Fruit fly (Drosophila melanogaster) whole organism, embryonic: ENCODE results near the gene Sur.

Experiments
- Adf1 ChIP-seq: fragments of 200-800 bp; sonication (Bioruptor generic); IDR thresholded peaks from 2 replicates; pipeline ENCODE4 v1.3.6; 2022; ENCODE audit warnings: missing biosample characterization, missing genetic modification characterization
- Bgb ChIP-seq: fragments of 200-800 bp; sonication (Bioruptor generic); IDR thresholded peaks from 2 replicates; pipeline ENCODE4 v1.3.6; 2022; ENCODE audit warnings: missing biosample characterization, missing genetic modification characterization; ENCODE audit not compliant: partially characterized antibody
- Bteb2 ChIP-seq: fragments of 200-800 bp; sonication (Bioruptor generic); optimal IDR thresholded peaks from 2 replicates; lab custom pipeline; 2016; ENCODE audit warnings: missing biosample characterization, missing genetic modification characterization
- CG11723 ChIP-seq: fragments of 200-800 bp; sonication (Bioruptor generic); optimal IDR thresholded peaks from 2 replicates; lab custom pipeline; 2017; ENCODE audit warnings: missing biosample characterization, mild to moderate bottlenecking, missing genetic modification characterization
- CG12236 ChIP-seq: fragments of 200-800 bp; sonication (Bioruptor generic); optimal IDR thresholded peaks from 2 replicates; lab custom pipeline; 2016; ENCODE audit warnings: missing biosample characterization, missing genetic modification characterization
- CG14965 ChIP-seq: fragments of 200-800 bp; sonication (Bioruptor generic); optimal IDR thresholded peaks from 2 replicates; lab custom pipeline; 2016; ENCODE audit warnings: missing biosample characterization, missing genetic modification characterization, borderline replicate concordance
- CG15011 ChIP-seq: fragments of 200-800 bp; sonication (Bioruptor generic); optimal IDR thresholded peaks from 3 replicates; lab custom pipeline; 2018; ENCODE audit warnings: missing biosample characterization, mild to moderate bottlenecking, missing genetic modification characterization
- CG17385 ChIP-seq: fragments of 200-800 bp; sonication (Bioruptor generic); optimal IDR thresholded peaks from 3 replicates; lab custom pipeline; 2018; ENCODE audit warnings: missing biosample characterization, mild to moderate bottlenecking, missing genetic modification characterization
- CG17568 ChIP-seq: fragments of 200-800 bp; sonication (Bioruptor generic); optimal IDR thresholded peaks from 2 replicates; lab custom pipeline; 2018; ENCODE audit warnings: missing biosample characterization, mild to moderate bottlenecking, missing genetic modification characterization, moderate library complexity
- CG17912 ChIP-seq: fragments of 200-800 bp; sonication (Bioruptor generic); optimal IDR thresholded peaks from 2 replicates; lab custom pipeline; 2018; ENCODE audit warnings: missing biosample characterization, mild to moderate bottlenecking, missing genetic modification characterization
- CG18599 ChIP-seq: fragments of 200-800 bp; sonication (Bioruptor generic); optimal IDR thresholded peaks from 3 replicates; lab custom pipeline; 2017; ENCODE audit warnings: missing biosample characterization, missing genetic modification characterization, mild to moderate bottlenecking, moderate library complexity, missing genetic modification reagents
- CG30403 ChIP-seq: fragments of 200-800 bp; sonication (Bioruptor generic); optimal IDR thresholded peaks from 3 replicates; lab custom pipeline; 2016; ENCODE audit warnings: missing biosample characterization, missing genetic modification characterization
- CG3838 ChIP-seq: fragments of 200-800 bp; sonication (Bioruptor generic); optimal IDR thresholded peaks from 3 replicates; lab custom pipeline; 2016; ENCODE audit warnings: missing biosample characterization, missing genetic modification characterization
- CG6689 ChIP-seq: fragments of 200-800 bp; sonication (Bioruptor generic); IDR thresholded peaks from 2 replicates; pipeline ENCODE4 v1.3.6; 2022; ENCODE audit warnings: missing biosample characterization, missing genetic modification characterization
- CG6813 ChIP-seq: fragments of 200-800 bp; sonication (Bioruptor generic); optimal IDR thresholded peaks from 2 replicates; lab custom pipeline; 2017; ENCODE audit warnings: missing biosample characterization, missing genetic modification characterization, mild to moderate bottlenecking, moderate library complexity, missing genetic modification reagents
- CG7372 ChIP-seq: fragments of 200-800 bp; sonication (Bioruptor generic); IDR thresholded peaks from 2 replicates; pipeline ENCODE4 v1.3.6; 2022; ENCODE audit warnings: missing biosample characterization, missing genetic modification characterization
- CG8388 ChIP-seq: fragments of 200-800 bp; sonication (Bioruptor generic); optimal IDR thresholded peaks from 2 replicates; lab custom pipeline; 2019; ENCODE audit warnings: missing biosample characterization, mild to moderate bottlenecking, missing genetic modification characterization, moderate library complexity
- CG8924 ChIP-seq: fragments of 200-800 bp; optimal IDR thresholded peaks from 3 replicates; lab custom pipeline; 2019; ENCODE audit warnings: missing biosample characterization, mild to moderate bottlenecking, missing genetic modification characterization, moderate library complexity
- D ChIP-seq, 2 experiments: fragments of 200-800 bp in 1 of 2; fragments of >200 bp in 1 of 2; sonication (Bioruptor generic) in 1 of 2; optimal IDR thresholded peaks; 2 replicates in 1 of 2; 3 replicates in 1 of 2; lab custom pipeline; 2017; ENCODE audit warnings: mild to moderate bottlenecking in 1 of 2, missing biosample characterization in 1 of 2, missing genetic modification characterization in 1 of 2, missing genetic modification reagents in 1 of 2
- D19A ChIP-seq: fragments of 200-800 bp; optimal IDR thresholded peaks from 3 replicates; lab custom pipeline; 2019; ENCODE audit warnings: missing biosample characterization, mild to moderate bottlenecking, missing genetic modification characterization, moderate library complexity
- E2f1 ChIP-seq: fragments of 200-800 bp; sonication (Bioruptor generic); IDR thresholded peaks from 2 replicates; pipeline ENCODE4 v1.3.6; 2022; ENCODE audit warnings: missing biosample characterization, missing genetic modification characterization
- Fer2 ChIP-seq: fragments of 200-800 bp; sonication (Bioruptor generic); optimal IDR thresholded peaks from 2 replicates; lab custom pipeline; 2018; ENCODE audit warnings: missing biosample characterization, mild to moderate bottlenecking, missing genetic modification characterization, moderate library complexity
- H15 ChIP-seq: fragments of 200-800 bp; sonication (Bioruptor generic); IDR thresholded peaks from 3 replicates; pipeline ENCODE4 v1.3.6; 2022; ENCODE audit warnings: missing biosample characterization, missing genetic modification characterization
- H2.0 ChIP-seq: fragments of 200-800 bp; sonication (Bioruptor generic); IDR thresholded peaks from 2 replicates; pipeline ENCODE4 v1.3.6; 2022; ENCODE audit warnings: missing biosample characterization, missing genetic modification characterization
- HLH4C ChIP-seq: fragments of 200-800 bp; sonication (Bioruptor generic); IDR thresholded peaks from 3 replicates; pipeline ENCODE4 v1.3.6; 2022; ENCODE audit warnings: missing biosample characterization, missing genetic modification characterization; ENCODE audit not compliant: partially characterized antibody
- HLH54F ChIP-seq: fragments of 200-800 bp; sonication (Bioruptor generic); optimal IDR thresholded peaks from 3 replicates; lab custom pipeline; 2016; ENCODE audit warnings: missing biosample characterization, missing genetic modification characterization
- Hr51 ChIP-seq, 2 experiments: fragments of 200-800 bp; sonication (Bioruptor generic); optimal IDR thresholded peaks; 2 replicates in 1 of 2; 3 replicates in 1 of 2; lab custom pipeline; 2016 to 2018; ENCODE audit warnings: missing biosample characterization in 2 of 2, missing genetic modification characterization in 2 of 2, mild to moderate bottlenecking in 1 of 2, moderate library complexity in 1 of 2
- NFAT ChIP-seq: fragments of 200-800 bp; sonication (Bioruptor generic); IDR thresholded peaks from 2 replicates; pipeline ENCODE4 v1.3.6; 2022; ENCODE audit warnings: missing biosample characterization, missing genetic modification characterization
- NK7.1 ChIP-seq: fragments of 200-800 bp; sonication (Bioruptor generic); optimal IDR thresholded peaks from 3 replicates; lab custom pipeline; 2016; ENCODE audit warnings: missing biosample characterization, missing genetic modification characterization
- Optix ChIP-seq: fragments of 200-800 bp; sonication (Bioruptor generic); IDR thresholded peaks from 3 replicates; pipeline ENCODE4 v1.3.6; 2022; ENCODE audit warnings: missing biosample characterization, missing genetic modification characterization
- TFAM ChIP-seq: fragments of 200-800 bp; sonication (Bioruptor generic); optimal IDR thresholded peaks from 2 replicates; lab custom pipeline; 2017; ENCODE audit warnings: missing biosample characterization, missing genetic modification characterization, inconsistent platforms
- YL-1 ChIP-seq: fragments of 200-800 bp; sonication (Bioruptor generic); optimal IDR thresholded peaks from 3 replicates; lab custom pipeline; 2017; ENCODE audit warnings: missing biosample characterization, mild to moderate bottlenecking, missing genetic modification characterization
- bcd ChIP-seq: fragments of 200-800 bp; sonication (Bioruptor generic); optimal IDR thresholded peaks from 2 replicates; lab custom pipeline; 2017; ENCODE audit warnings: missing biosample characterization, mild to moderate bottlenecking, missing genetic modification characterization
- bigmax ChIP-seq: fragments of 200-800 bp; sonication (Bioruptor generic); optimal IDR thresholded peaks from 2 replicates; lab custom pipeline; 2018; ENCODE audit warnings: missing biosample characterization, mild to moderate bottlenecking, missing genetic modification characterization
- dmrt11E ChIP-seq: fragments of 200-800 bp; sonication (Bioruptor generic); optimal IDR thresholded peaks from 3 replicates; lab custom pipeline; 2018; ENCODE audit warnings: missing biosample characterization, mild to moderate bottlenecking, missing genetic modification characterization, moderate library complexity
- grn ChIP-seq: fragments of 200-800 bp; sonication (Bioruptor generic); optimal IDR thresholded peaks from 3 replicates; lab custom pipeline; 2017; ENCODE audit warnings: missing biosample characterization, missing genetic modification characterization
- lola ChIP-seq, 3 experiments: fragments of >200 bp in 2 of 3; fragments of 200-800 bp in 1 of 3; sonication (Bioruptor generic) in 1 of 3; optimal IDR thresholded peaks; 2 replicates each; lab custom pipeline; 2017 to 2019; ENCODE audit warnings: missing biosample characterization in 3 of 3, missing genetic modification characterization in 3 of 3, mild to moderate bottlenecking in 1 of 3, moderate library complexity in 1 of 3
- mirr ChIP-seq: fragments of 200-800 bp; sonication (Bioruptor generic); optimal IDR thresholded peaks from 3 replicates; lab custom pipeline; 2018; ENCODE audit warnings: missing biosample characterization, mild to moderate bottlenecking, missing genetic modification characterization
- pita ChIP-seq: fragments of 200-800 bp; sonication (Bioruptor generic); optimal IDR thresholded peaks from 2 replicates; lab custom pipeline; 2017; ENCODE audit warnings: missing biosample characterization, mild to moderate bottlenecking, missing genetic modification characterization
- pum ChIP-seq: fragments of 200-800 bp; sonication (Bioruptor generic); optimal IDR thresholded peaks from 2 replicates; lab custom pipeline; 2016; ENCODE audit warnings: missing biosample characterization, missing genetic modification characterization
- ro ChIP-seq: fragments of 200-800 bp; sonication (Bioruptor generic); IDR thresholded peaks from 2 replicates; pipeline ENCODE4 v1.3.6; 2022; ENCODE audit warnings: missing biosample characterization, missing genetic modification characterization
- sens ChIP-seq: fragments of 200-800 bp; sonication (Bioruptor generic); peaks from one replicate; lab custom pipeline; 2016; ENCODE audit warnings: missing biosample characterization, missing genetic modification characterization
- sim ChIP-seq: fragments of 200-800 bp; sonication (Bioruptor generic); IDR thresholded peaks from 2 replicates; pipeline ENCODE4 v1.3.6; 2022; ENCODE audit warnings: missing biosample characterization, missing genetic modification characterization
- slbo ChIP-seq: fragments of 200-800 bp; sonication (Bioruptor generic); IDR thresholded peaks from 2 replicates; pipeline ENCODE4 v1.3.6; 2022; ENCODE audit warnings: missing biosample characterization, missing genetic modification characterization
- slp2 ChIP-seq: fragments of 200-800 bp; sonication (Bioruptor generic); optimal IDR thresholded peaks from 2 replicates; lab custom pipeline; 2016; ENCODE audit warnings: missing biosample characterization, missing genetic modification characterization
- sr ChIP-seq: fragments of 200-800 bp; sonication (Bioruptor generic); IDR thresholded peaks from 3 replicates; pipeline ENCODE4 v1.3.6; 2022; ENCODE audit warnings: missing biosample characterization, missing genetic modification characterization
- tna ChIP-seq: fragments of 200-800 bp; sonication (Bioruptor generic); IDR thresholded peaks from 2 replicates; pipeline ENCODE4 v1.3.6; 2022; ENCODE audit warnings: missing biosample characterization, missing genetic modification characterization; ENCODE audit not compliant: partially characterized antibody
- trh ChIP-seq: fragments of 200-800 bp; sonication (Bioruptor generic); optimal IDR thresholded peaks from 2 replicates; lab custom pipeline; 2016; ENCODE audit warnings: missing biosample characterization, missing genetic modification characterization
- vfl ChIP-seq: fragments of 200-800 bp; sonication (Bioruptor generic); optimal IDR thresholded peaks from 2 replicates; lab custom pipeline; 2016; ENCODE audit warnings: missing biosample characterization, missing genetic modification characterization

The Sur gene

dm6 chr2L:10246785-10247190 is 47.9 kb upstream of the Sur start, which contains the start of gene chico (continued):
- no peak for TF ChIP-seq CG30403 (GFP tag; lab: Kevin White, UChicago)
- no peak for TF ChIP-seq TFAM (GFP tag; lab: Kevin White, UChicago)
- no peak for TF ChIP-seq CG17568 (GFP tag; lab: Kevin White, UChicago)
- no peak for TF ChIP-seq CG6689
- TF ChIP-seq Hr51 (GFP tag; optimal IDR thresholded peaks at IDR 0.05; lab: Kevin White, UChicago): no peak
- TF ChIP-seq vfl (GFP tag; lab: Kevin White, UChicago): no peak
- TF ChIP-seq CG8924 (tag; lab: Kevin White, UChicago): peak; percentile 44
- TF ChIP-seq Adf1 (GFP tag; lab: Robert Waterston, UW): no peak
- no peak for TF ChIP-seq CG7372 (GFP tag; lab: Robert Waterston, UW)
- no peak for TF ChIP-seq grn (GFP tag; lab: Kevin White, UChicago)
- TF ChIP-seq E2f1 (GFP tag; lab: Robert Waterston, UW): no peak
- no peak for TF ChIP-seq mirr
- TF ChIP-seq tna (GFP tag; lab: Robert Waterston, UW): no peak
- peak; percentile 80 for TF ChIP-seq HLH4C (GFP tag; lab: Robert Waterston, UW)
- TF ChIP-seq H15 (GFP tag; lab: Robert Waterston, UW): no peak
- no peak for TF ChIP-seq sens
- TF ChIP-seq D (optimal IDR thresholded peaks at IDR 0.05; lab: Kevin White, UChicago): no peak
- no peak for TF ChIP-seq D (GFP tag; optimal IDR thresholded peaks at IDR 0.05; lab: Kevin White, UChicago)
- TF ChIP-seq slp2 (GFP tag; lab: Kevin White, UChicago): no peak
- TF ChIP-seq CG11723 (GFP tag; lab: Kevin White, UChicago): no peak
- TF ChIP-seq NFAT (GFP tag; lab: Robert Waterston, UW): no peak
- TF ChIP-seq bigmax (GFP tag; lab: Kevin White, UChicago): peak; percentile 13
- TF ChIP-seq CG17385: no peak
- TF ChIP-seq CG15011 (GFP tag; lab: Kevin White, UChicago): no peak
- TF ChIP-seq pita: no peak
- no peak for TF ChIP-seq H2.0 (GFP tag; lab: Robert Waterston, UW)
- TF ChIP-seq Bteb2: no peak
- TF ChIP-seq lola (GFP tag; optimal IDR thresholded peaks at IDR 0.05; lab: Kevin White, UChicago): no peak
- no peak for TF ChIP-seq trh
- TF ChIP-seq pum (GFP tag; lab: Kevin White, UChicago): no peak
- no peak for TF ChIP-seq NK7.1 (GFP tag; lab: Kevin White, UChicago)
- no peak for TF ChIP-seq CG3838 (GFP tag; lab: Kevin White, UChicago)
- no peak for TF ChIP-seq Fer2
- TF ChIP-seq Bgb (GFP tag; lab: Robert Waterston, UW): peak; percentile 77
- no peak for TF ChIP-seq CG18599 (GFP tag; lab: Kevin White, UChicago)
- no peak for TF ChIP-seq CG17912
- TF ChIP-seq CG12236 (GFP tag; lab: Kevin White, UChicago): no peak
- TF ChIP-seq Optix (GFP tag; lab: Robert Waterston, UW): no peak
- no peak for TF ChIP-seq HLH54F (GFP tag; lab: Kevin White, UChicago)
- TF ChIP-seq YL-1 (GFP tag; lab: Kevin White, UChicago): peak; percentile 62
- no peak for TF ChIP-seq slbo (GFP tag; lab: Robert Waterston, UW)
- TF ChIP-seq ro: no peak
- TF ChIP-seq CG6813 (GFP tag; lab: Kevin White, UChicago): no peak
- TF ChIP-seq dmrt11E (tag; lab: Kevin White, UChicago): no peak
- no peak for TF ChIP-seq sr
- TF ChIP-seq CG8388 (GFP tag; lab: Kevin White, UChicago): no peak
- TF ChIP-seq bcd (GFP tag; lab: Kevin White, UChicago): no peak
- no peak for TF ChIP-seq CG14965 (GFP tag; lab: Kevin White, UChicago)
- no peak for TF ChIP-seq D19A (tag; lab: Kevin White, UChicago)
- no peak for TF ChIP-seq sim (GFP tag; lab: Robert Waterston, UW)
